Worm (Caenorhabditis elegans) whole organism, L4 larva: ENCODE measurements around the gene ets-8.

ENCODE experiments used
- ama-1 ChIP-seq: fragments of 150-350 bp; optimal IDR thresholded peaks from 2 replicates; lab custom pipeline; 2014; ENCODE audit warnings: inconsistent platforms, mixed read lengths
- daf-19 ChIP-seq: fragments of 200-800 bp; sonication (Bioruptor generic); conservative IDR thresholded peaks from 2 replicates; pipeline ENCODE4 v1.3.6; 2022; ENCODE audit warnings: missing genetic modification characterization, missing compliant biosample characterization
- dmd-9 ChIP-seq: fragments of 200-800 bp; sonication (Bioruptor generic); IDR thresholded peaks from 2 replicates; pipeline ENCODE4 v1.3.6; 2022; ENCODE audit warnings: missing genetic modification reagents, missing genetic modification characterization, missing compliant biosample characterization
- fos-1 ChIP-seq: fragments of 150-350 bp; optimal IDR thresholded peaks from 2 replicates; lab custom pipeline; 2014; ENCODE audit warnings: missing biosample characterization, missing genetic modification characterization
- hif-1 ChIP-seq, 2 experiments: sonication (generic microtip); optimal IDR thresholded peaks; 2 replicates each; lab custom pipeline; 2016 to 2017; ENCODE audit warnings: missing compliant biosample characterization in 2 of 2, missing genetic modification characterization in 2 of 2, missing genetic modification reagents in 2 of 2, missing genotype in 2 of 2, mild to moderate bottlenecking in 1 of 2
- lin-1 ChIP-seq: fragments of 200-800 bp; sonication (Bioruptor generic); IDR thresholded peaks from 2 replicates; pipeline ENCODE4 v1.3.6; 2022; ENCODE audit warnings: missing genetic modification reagents, missing genetic modification characterization, missing compliant biosample characterization
- lin-15B ChIP-seq: fragments of 150-350 bp; sonication (generic microtip); optimal IDR thresholded peaks from 3 replicates; lab custom pipeline; 2014; ENCODE audit warnings: missing biosample characterization, missing genetic modification characterization
- madf-9 ChIP-seq: fragments of 200-800 bp; sonication (Bioruptor generic); conservative IDR thresholded peaks from 2 replicates; pipeline ENCODE4 v1.3.6; 2022; ENCODE audit warnings: missing genetic modification reagents, missing genetic modification characterization, missing compliant biosample characterization
- mes-2 ChIP-seq: sonication (generic microtip); optimal IDR thresholded peaks from 2 replicates; lab custom pipeline; 2016; ENCODE audit warnings: missing genotype, mild to moderate bottlenecking, missing genetic modification characterization, missing compliant biosample characterization; ENCODE audit not compliant: poor library complexity, severe bottlenecking
- set-16 ChIP-seq: fragments of 200-800 bp; sonication (Bioruptor generic); IDR thresholded peaks from 2 replicates; pipeline ENCODE4 v1.3.6; 2022; ENCODE audit warnings: missing genetic modification reagents, missing genetic modification characterization, missing compliant biosample characterization
- skn-1 ChIP-seq: fragments of 150-350 bp; optimal IDR thresholded peaks from 2 replicates; lab custom pipeline; 2014; ENCODE audit warnings: missing biosample characterization, missing genetic modification characterization
- unc-39 ChIP-seq: sonication (generic microtip); optimal IDR thresholded peaks from 2 replicates; lab custom pipeline; 2017; ENCODE audit warnings: missing biosample characterization, missing genetic modification characterization
- zag-1 ChIP-seq: fragments of 150-350 bp; optimal IDR thresholded peaks from 2 replicates; lab custom pipeline; 2014; ENCODE audit warnings: missing biosample characterization, missing genetic modification characterization

ce11 chrIV:1168311-1168965, 8.2 kb upstream of the ets-8 start:
- TF ChIP-seq hif-1 (tag; optimal IDR thresholded peaks at IDR 0.05; lab: Kevin White, UChicago) (peak in 1 of 2 experiments; percentile 41), zag-1 (tag; lab: Kevin White, UChicago) (no peak), daf-19 (GFP tag; lab: Robert Waterston, UW) (no peak), madf-9 (GFP tag; lab: Robert Waterston, UW) (no peak), mes-2 (tag; lab: Kevin White, UChicago) (no peak), skn-1 (tag; lab: Kevin White, UChicago) (no peak), set-16 (0 out of 2 replicates have a peak, but pooled peaks have one; percentile 13), ama-1 (lab: Kevin White, UChicago) (no peak), unc-39 (tag; lab: Kevin White, UChicago) (no peak), lin-15B (tag; lab: Kevin White, UChicago) (no peak), dmd-9 (GFP tag; lab: Robert Waterston, UW) (no peak), fos-1 (tag; lab: Kevin White, UChicago) (no peak), lin-1 (no peak)
